Worm (Caenorhabditis elegans): ENCODE measurements around the gene Y22D7AL.3.

- TF ChIP-seq elt-1 (tag; optimal IDR thresholded peaks at IDR 0.05; ENCODE audit: borderline replicate concordance, insufficient read depth), result no peak
- TF ChIP-seq hlh-1 (tag; optimal IDR thresholded peaks at IDR 0.05), result no peak
- TF ChIP-seq mep-1 (tag; optimal IDR thresholded peaks at IDR 0.05), result no peak
- no peak for TF ChIP-seq lin-13 (tag; optimal IDR thresholded peaks at IDR 0.05)
- TF ChIP-seq ces-1 (GFP tag; optimal IDR thresholded peaks at IDR 0.05), result no peak
- TF ChIP-seq unc-120 (tag; optimal IDR thresholded peaks at IDR 0.05; ENCODE audit: poor library complexity, severe bottlenecking), result no peak
- TF ChIP-seq blmp-1 (tag; optimal IDR thresholded peaks at IDR 0.05), result no peak
- no peak for TF ChIP-seq nhr-76 (tag; optimal IDR thresholded peaks at IDR 0.05)
- no peak for TF ChIP-seq zip-8 (tag; optimal IDR thresholded peaks at IDR 0.05)
- TF ChIP-seq pha-4 (tag; optimal IDR thresholded peaks at IDR 0.05), result no peak
- TF ChIP-seq ceh-39 (tag; optimal IDR thresholded peaks at IDR 0.05), result no peak
- no peak for TF ChIP-seq nhr-237 (tag; optimal IDR thresholded peaks at IDR 0.05)
- TF ChIP-seq sem-2 (GFP tag; optimal IDR thresholded peaks at IDR 0.05), result no peak
These were observed 42.3 kb upstream of the Y22D7AL.3 start for ce11 chrIII:1598927-1599326.
